Worm (Caenorhabditis elegans) whole organism, L2 larva: Measurements from ENCODE around the gene C12D8.20.

Experiments
- ama-1 ChIP-seq: fragments of 150-350 bp; optimal IDR thresholded peaks from 2 replicates; lab custom pipeline; 2018; ENCODE audit warnings: inconsistent platforms
- mbf-1 ChIP-seq: sonication (generic microtip); optimal IDR thresholded peaks from 2 replicates; lab custom pipeline; 2017; ENCODE audit warnings: missing biosample characterization, missing genetic modification characterization

DNA sequence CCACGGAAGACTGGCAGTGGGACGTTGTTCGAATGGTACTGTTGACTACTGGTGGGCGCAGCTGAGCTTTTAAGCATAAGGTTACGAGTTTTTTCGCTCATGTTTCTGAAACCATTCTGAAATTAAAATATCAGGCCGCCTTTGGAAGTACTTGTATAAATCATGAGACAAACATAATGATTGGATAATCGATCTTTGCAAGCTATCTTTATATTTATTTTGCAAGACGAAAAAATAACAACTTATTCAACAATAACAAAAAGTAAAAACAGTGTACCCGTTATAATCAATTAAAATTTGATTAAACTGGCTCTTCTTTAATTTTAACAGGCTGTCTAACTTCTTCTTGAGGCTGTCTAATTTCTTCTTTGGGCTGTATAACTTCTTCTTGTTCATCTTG, 16.6 kb upstream of the C12D8.20 start, which contains the start of gene ZK856.16:
- TF ChIP-seq ama-1 (lab: Kevin White, UChicago) (no peak), mbf-1 (tag; lab: Kevin White, UChicago) (no peak)
